Worm (Caenorhabditis elegans) whole organism, L3 larva: ENCODE results near the gene F57A8.6.

Experiments used
- ZK546.5 ChIP-seq: sonication (generic microtip); optimal IDR thresholded peaks from 2 replicates; lab custom pipeline; 2017; ENCODE audit warnings: missing biosample characterization, missing genetic modification characterization
- aly-2 ChIP-seq: fragments of 150-350 bp; optimal IDR thresholded peaks from 2 replicates; lab custom pipeline; 2014; ENCODE audit warnings: missing biosample characterization, missing genetic modification characterization
- egl-27 ChIP-seq: sonication (generic microtip); optimal IDR thresholded peaks from 4 replicates; lab custom pipeline; 2017; ENCODE audit warnings: missing biosample characterization, missing genetic modification reagents, missing genetic modification characterization
- fkh-2 ChIP-seq: fragments of 150-350 bp; optimal IDR thresholded peaks from 2 replicates; lab custom pipeline; 2014; ENCODE audit warnings: missing biosample characterization, missing genetic modification reagents, missing genetic modification characterization
- fos-1 ChIP-seq: fragments of 150-350 bp; optimal IDR thresholded peaks from 2 replicates; lab custom pipeline; 2014; ENCODE audit warnings: missing biosample characterization, missing genetic modification characterization
- lin-39 ChIP-seq: fragments of 150-350 bp; optimal IDR thresholded peaks from 2 replicates; lab custom pipeline; 2018; ENCODE audit warnings: missing biosample characterization, missing genetic modification reagents, missing genetic modification characterization
- nfya-1 ChIP-seq: sonication (generic microtip); optimal IDR thresholded peaks from 2 replicates; lab custom pipeline; 2017; ENCODE audit warnings: missing genetic modification characterization, mild to moderate bottlenecking, missing compliant biosample characterization, antibody characterized with exemption, moderate library complexity; ENCODE audit not compliant: insufficient read depth
- nhr-11 ChIP-seq: fragments of 150-350 bp; optimal IDR thresholded peaks from 2 replicates; lab custom pipeline; 2014; ENCODE audit warnings: missing biosample characterization, missing genetic modification characterization
- nhr-23 ChIP-seq: fragments of 150-350 bp; optimal IDR thresholded peaks from 2 replicates; lab custom pipeline; 2014; ENCODE audit warnings: missing biosample characterization, missing genetic modification reagents, missing genetic modification characterization
- sea-2 ChIP-seq: fragments of 150-350 bp; sonication (generic microtip); optimal IDR thresholded peaks from 4 replicates; lab custom pipeline; 2014; ENCODE audit warnings: missing biosample characterization, missing genetic modification reagents, missing genetic modification characterization
- skn-1 ChIP-seq: fragments of 150-350 bp; optimal IDR thresholded peaks from 2 replicates; lab custom pipeline; 2014; ENCODE audit warnings: missing biosample characterization, missing genetic modification characterization
- tbx-2 ChIP-seq: sonication (generic microtip); optimal IDR thresholded peaks from 2 replicates; lab custom pipeline; 2016; ENCODE audit warnings: mild to moderate bottlenecking, missing genetic modification characterization, missing compliant biosample characterization

- TF ChIP-seq lin-39 (tag; lab: Kevin White, UChicago) (no peak), egl-27 (no peak), aly-2 (tag; lab: Kevin White, UChicago) (no peak), nfya-1 (tag; lab: Kevin White, UChicago) (no peak), skn-1 (no peak), fos-1 (tag; lab: Kevin White, UChicago) (no peak), nhr-23 (tag; lab: Kevin White, UChicago) (no peak), ZK546.5 (tag; lab: Kevin White, UChicago) (no peak), tbx-2 (tag; lab: Kevin White, UChicago) (no peak), fkh-2 (tag; lab: Kevin White, UChicago) (no peak), sea-2 (GFP tag; lab: Kevin White, UChicago) (no peak), nhr-11 (tag; lab: Kevin White, UChicago) (no peak)
Measured at ce11 chrV:10066769-10067168, 6.9 kb downstream of the F57A8.6 start, which contains the start of gene npr-39.
